Worm (Caenorhabditis elegans) whole organism, early embryonic: ENCODE measurements around the gene C27B7.7.

Experiments
- ama-1 ChIP-seq: fragments of 150-350 bp; optimal IDR thresholded peaks from 2 replicates; lab custom pipeline; 2014
- ets-7 ChIP-seq: sonication (generic microtip); optimal IDR thresholded peaks from 2 replicates; lab custom pipeline; 2016; ENCODE audit warnings: missing genotype, missing genetic modification characterization, missing compliant biosample characterization
- flt-1 ChIP-seq: fragments of 200-800 bp; sonication (Bioruptor generic); IDR thresholded peaks from 2 replicates; pipeline ENCODE4 v1.3.6; 2022; ENCODE audit warnings: missing genetic modification characterization, missing compliant biosample characterization
- tbx-11 ChIP-seq: fragments of 200-800 bp; sonication (Bioruptor generic); IDR thresholded peaks from 2 replicates; pipeline ENCODE4 v1.3.6; 2022; ENCODE audit warnings: missing genetic modification characterization, missing compliant biosample characterization

DNA sequence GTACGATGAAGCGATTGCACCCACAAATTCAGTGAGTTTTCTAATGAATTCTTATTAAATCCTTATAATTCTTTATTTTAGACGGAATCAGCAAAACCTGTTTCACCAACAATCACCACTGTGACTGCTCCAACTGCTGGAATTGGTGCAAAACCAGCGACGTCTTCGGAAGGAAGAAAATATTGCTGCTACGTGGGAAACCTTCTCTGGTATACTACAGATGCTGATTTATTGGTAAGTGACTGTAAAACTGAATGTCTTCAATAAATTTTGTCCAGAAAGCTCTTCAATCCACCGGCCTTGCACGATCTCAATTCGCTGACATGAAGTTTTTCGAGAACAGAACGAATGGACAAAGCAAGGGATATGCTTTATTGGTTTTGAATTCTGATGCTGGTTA lies 19.7 kb downstream of the C27B7.7 start:
- TF ChIP-seq ets-7 (tag; lab: Kevin White, UChicago), result no peak
- no peak for TF ChIP-seq flt-1 (GFP tag; lab: Robert Waterston, UW)
- no peak for TF ChIP-seq tbx-11
- no peak for TF ChIP-seq ama-1
